Fruit fly (Drosophila melanogaster): ENCODE measurements around the gene MFS10.

DNA sequence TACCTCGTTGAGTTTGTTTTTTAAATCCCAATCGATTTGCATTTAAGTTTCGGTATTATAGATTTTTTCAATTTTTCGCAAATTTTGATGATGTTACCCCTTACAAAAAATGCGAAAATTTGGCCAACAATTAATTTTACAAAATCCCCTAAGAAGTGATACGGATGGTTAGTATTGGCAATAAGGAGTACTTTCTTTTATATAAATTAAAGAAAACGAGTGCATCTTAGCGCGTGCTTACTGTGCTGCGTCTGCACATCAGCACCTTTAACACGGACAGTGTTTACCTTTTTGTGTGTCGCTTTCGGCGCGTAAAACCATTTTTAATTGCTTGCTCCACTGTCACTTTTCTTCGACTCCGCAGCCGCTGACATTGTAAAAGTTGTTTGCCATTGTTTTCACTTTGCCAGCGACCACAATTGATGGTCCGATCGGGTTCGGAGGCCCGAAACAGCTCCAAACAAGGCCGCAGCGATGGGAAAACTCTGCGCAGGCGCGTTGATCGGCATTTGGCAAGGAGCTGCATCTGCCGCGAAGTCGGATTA is 14.9 kb upstream of the MFS10 start:
- TF ChIP-seq usp (GFP tag; optimal IDR thresholded peaks at IDR 0.05), result no peak
- no peak for TF ChIP-seq pan (optimal IDR thresholded peaks at IDR 0.05)
- no peak for TF ChIP-seq psq (optimal IDR thresholded peaks at IDR 0.05)
- TF ChIP-seq CG8478 (optimal IDR thresholded peaks at IDR 0.05), result no peak
